Worm (Caenorhabditis elegans): ENCODE measurements around the gene ZK84.1.

- TF ChIP-seq ztf-11 (tag; optimal IDR thresholded peaks at IDR 0.05) (no peak), pqm-1 (tag; optimal IDR thresholded peaks at IDR 0.05) (no peak), tbx-2 (tag; optimal IDR thresholded peaks at IDR 0.05) (no peak), snpc-4 (tag; optimal IDR thresholded peaks at IDR 0.05) (no peak), ama-1 (optimal IDR thresholded peaks at IDR 0.05) (no peak), pha-4 (tag; optimal IDR thresholded peaks at IDR 0.05) (no peak), unc-62 (GFP tag; optimal IDR thresholded peaks at IDR 0.05) (no peak), ceh-9 (tag; optimal IDR thresholded peaks at IDR 0.05) (no peak)
Observed at ce11 chrII:5997257-5997656, 23.2 kb upstream of the ZK84.1 start, which contains the start of gene ins-5.
